Fruit fly (Drosophila melanogaster) S2 (cell line): ENCODE results near the gene CG6602.

ENCODE experiments used
- CG8478 ChIP-seq: fragments of >200 bp; optimal IDR thresholded peaks from 2 replicates; lab custom pipeline; 2018
- CTCF ChIP-seq, 2 experiments: fragments of >200 bp; optimal IDR thresholded peaks; 2 replicates each; lab custom pipeline; 2018

- TF ChIP-seq CTCF (optimal IDR thresholded peaks at IDR 0.05; lab: Kevin White, UChicago) (no peak), CG8478 (lab: Kevin White, UChicago) (no peak)
Measured at dm6 chr3L:6076429-6076828, 4.5 kb downstream of the CG6602 start, which contains the start of gene ssp6.
